Fruit fly (Drosophila melanogaster): ENCODE measurements around the gene CG14995.

CG14995 gene

DNA sequence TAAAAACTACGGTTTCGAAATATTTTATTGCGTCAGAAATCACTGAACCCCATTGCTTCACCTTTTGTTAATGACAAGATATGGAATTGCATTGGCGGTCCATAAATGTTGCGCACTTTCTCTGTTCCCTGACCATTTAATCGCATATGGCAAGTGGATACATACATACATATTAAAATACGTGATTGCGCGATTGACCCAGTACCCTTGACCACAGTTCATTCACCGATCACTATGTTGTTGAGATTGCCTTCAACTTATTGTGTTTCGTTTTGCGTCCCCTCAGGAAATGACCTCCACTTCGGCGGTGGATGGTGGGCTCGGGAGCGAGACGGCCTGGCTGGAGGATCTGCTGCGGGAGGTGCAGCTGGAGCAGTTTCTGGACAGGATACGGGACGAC is 7.2 kb upstream of the CG14995 start:
- no peak for TF ChIP-seq pan (optimal IDR thresholded peaks at IDR 0.05)
- TF ChIP-seq psq (optimal IDR thresholded peaks at IDR 0.05): no peak
- TF ChIP-seq CG8478 (optimal IDR thresholded peaks at IDR 0.05): no peak

DNA sequence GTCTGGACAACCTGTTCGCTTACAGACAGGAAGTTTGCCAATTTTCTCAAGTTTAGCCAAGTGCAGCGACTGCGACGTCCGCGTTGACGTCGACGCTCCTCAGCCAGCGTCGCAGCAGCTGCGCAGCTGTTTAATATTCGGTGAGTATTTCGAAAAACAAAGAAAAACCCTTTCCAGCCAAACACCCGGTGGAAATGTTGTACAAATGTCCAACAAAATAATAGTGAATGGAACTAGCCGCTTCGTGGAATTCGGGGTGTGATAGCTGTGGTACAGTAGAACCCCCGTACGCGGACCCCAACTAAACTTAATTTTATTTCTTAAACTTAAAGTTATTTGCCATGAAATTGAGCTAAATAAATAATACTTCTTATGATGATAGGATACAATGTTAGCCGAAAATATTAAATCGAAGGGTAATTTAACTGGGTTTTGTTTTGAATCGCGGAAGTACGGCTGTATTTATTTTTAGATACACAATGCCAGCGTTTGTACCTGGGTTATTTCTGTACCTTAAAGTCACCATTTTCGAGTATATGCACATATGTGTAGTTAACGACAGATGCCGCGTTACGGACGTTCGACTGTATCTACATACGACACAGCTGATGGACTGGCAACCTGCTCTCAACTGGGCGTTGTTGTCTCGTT is 5.9 kb upstream of the CG14995 start:
- TF ChIP-seq EcR (GFP tag; optimal IDR thresholded peaks at IDR 0.05) (no peak), CG8478 (optimal IDR thresholded peaks at IDR 0.05) (no peak), pan (optimal IDR thresholded peaks at IDR 0.05) (no peak), usp (GFP tag; optimal IDR thresholded peaks at IDR 0.05) (no peak), psq (optimal IDR thresholded peaks at IDR 0.05) (no peak), Dll (optimal IDR thresholded peaks at IDR 0.05) (no peak)

DNA sequence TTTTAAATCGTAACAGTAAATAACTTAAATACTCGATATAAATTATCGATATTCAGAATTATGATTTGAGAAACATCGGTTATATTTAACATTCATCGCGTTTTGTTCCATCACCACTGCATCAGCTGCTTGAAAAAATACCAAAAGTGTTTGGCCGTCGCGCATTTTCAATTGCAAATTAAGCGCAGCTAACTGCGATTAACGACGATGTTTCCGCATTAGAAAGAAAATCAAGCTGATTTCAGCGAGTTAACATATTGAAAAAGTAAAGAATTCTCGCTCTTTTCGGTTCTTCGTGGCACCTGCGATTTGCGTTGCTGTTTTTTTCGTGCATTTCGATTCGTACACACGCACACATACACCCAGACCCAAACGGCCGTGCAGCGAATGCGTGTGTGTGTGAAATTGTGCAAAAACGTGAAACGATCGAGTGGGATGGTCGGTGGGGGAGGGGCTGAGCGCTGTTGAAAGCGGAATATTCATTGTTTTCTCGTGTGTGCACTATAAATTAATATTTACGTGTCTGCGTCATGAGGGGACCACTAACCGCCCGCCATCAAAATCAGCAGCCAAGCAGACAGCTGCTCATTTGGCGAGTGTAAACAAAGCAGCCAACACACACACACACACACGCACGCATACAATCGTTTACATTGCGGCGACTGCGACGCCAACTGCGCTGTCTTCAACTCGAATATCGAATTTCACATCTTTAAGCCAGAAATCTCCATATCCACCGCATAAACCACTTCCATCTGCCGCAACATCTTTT is 5.2 kb upstream of the CG14995 start, which contains the start of gene Ack:
Gene Ack (plus strand): TSS at position 115 of the 772 bp plus-strand sequence.
- TF ChIP-seq usp (GFP tag; optimal IDR thresholded peaks at IDR 0.05): no peak
- TF ChIP-seq pan (optimal IDR thresholded peaks at IDR 0.05): no peak
- no peak for TF ChIP-seq psq (optimal IDR thresholded peaks at IDR 0.05)
- TF ChIP-seq EcR (GFP tag; optimal IDR thresholded peaks at IDR 0.05): no peak
- TF ChIP-seq CG8478 (optimal IDR thresholded peaks at IDR 0.05): peak; percentile 52
- no peak for TF ChIP-seq Dll (optimal IDR thresholded peaks at IDR 0.05)

dm6 chr3L:4107120-4107519 is 4.1 kb upstream of the CG14995 start:
- TF ChIP-seq psq (optimal IDR thresholded peaks at IDR 0.05) (no peak), usp (GFP tag; optimal IDR thresholded peaks at IDR 0.05) (no peak), CG8478 (optimal IDR thresholded peaks at IDR 0.05) (no peak), Dll (optimal IDR thresholded peaks at IDR 0.05) (no peak), pan (optimal IDR thresholded peaks at IDR 0.05) (no peak), EcR (GFP tag; optimal IDR thresholded peaks at IDR 0.05) (no peak)

dm6 chr3L:4103258-4104247 is 497 bp upstream of the CG14995 start, which contains the start of gene Fit1:
TSS of gene Fit1 (plus strand) at chr3L:4103564.
- TF ChIP-seq psq (optimal IDR thresholded peaks at IDR 0.05) (no peak), CG8478 (optimal IDR thresholded peaks at IDR 0.05) (no peak), usp (GFP tag; optimal IDR thresholded peaks at IDR 0.05) (no peak), EcR (GFP tag; optimal IDR thresholded peaks at IDR 0.05) (no peak), Dll (optimal IDR thresholded peaks at IDR 0.05) (no peak), pan (optimal IDR thresholded peaks at IDR 0.05) (no peak)

- TF ChIP-seq psq (optimal IDR thresholded peaks at IDR 0.05): no peak
- TF ChIP-seq EcR (GFP tag; optimal IDR thresholded peaks at IDR 0.05): peak in 1 of 2 experiments; percentile 29
- no peak for TF ChIP-seq Dll (optimal IDR thresholded peaks at IDR 0.05)
- TF ChIP-seq CG8478 (optimal IDR thresholded peaks at IDR 0.05): no peak
- TF ChIP-seq usp (GFP tag; optimal IDR thresholded peaks at IDR 0.05): no peak
- no peak for TF ChIP-seq pan (optimal IDR thresholded peaks at IDR 0.05)
Observed at dm6 chr3L:4099194-4099593, 3.9 kb downstream of the CG14995 start.

dm6 chr3L:4096546-4096945 is 6.5 kb downstream of the CG14995 start:
- no peak for TF ChIP-seq pan (optimal IDR thresholded peaks at IDR 0.05)
- no peak for TF ChIP-seq Dll (optimal IDR thresholded peaks at IDR 0.05)
- TF ChIP-seq EcR (GFP tag; optimal IDR thresholded peaks at IDR 0.05): no peak
- TF ChIP-seq psq (optimal IDR thresholded peaks at IDR 0.05): no peak
- TF ChIP-seq usp (GFP tag; optimal IDR thresholded peaks at IDR 0.05): no peak
- TF ChIP-seq CG8478 (optimal IDR thresholded peaks at IDR 0.05): no peak

- TF ChIP-seq Dll (optimal IDR thresholded peaks at IDR 0.05) (no peak), usp (GFP tag; optimal IDR thresholded peaks at IDR 0.05) (no peak), pan (optimal IDR thresholded peaks at IDR 0.05) (no peak), psq (optimal IDR thresholded peaks at IDR 0.05) (no peak), EcR (GFP tag; optimal IDR thresholded peaks at IDR 0.05) (no peak), CG8478 (optimal IDR thresholded peaks at IDR 0.05) (no peak)
Observed at dm6 chr3L:4092705-4093257, 10.3 kb downstream of the CG14995 start, which contains the start of gene CG14990. TSS of gene CG14990 (plus strand) at chr3L:4093207.

- TF ChIP-seq pan (optimal IDR thresholded peaks at IDR 0.05) (no peak), Dll (optimal IDR thresholded peaks at IDR 0.05) (no peak), CG8478 (optimal IDR thresholded peaks at IDR 0.05) (no peak), EcR (GFP tag; optimal IDR thresholded peaks at IDR 0.05) (no peak), psq (optimal IDR thresholded peaks at IDR 0.05) (no peak), usp (GFP tag; optimal IDR thresholded peaks at IDR 0.05) (no peak)
Observed at dm6 chr3L:4088694-4089190, 14.3 kb downstream of the CG14995 start, which contains the start of gene Gad1. TSS of gene Gad1 (minus strand) at chr3L:4088744.

DNA sequence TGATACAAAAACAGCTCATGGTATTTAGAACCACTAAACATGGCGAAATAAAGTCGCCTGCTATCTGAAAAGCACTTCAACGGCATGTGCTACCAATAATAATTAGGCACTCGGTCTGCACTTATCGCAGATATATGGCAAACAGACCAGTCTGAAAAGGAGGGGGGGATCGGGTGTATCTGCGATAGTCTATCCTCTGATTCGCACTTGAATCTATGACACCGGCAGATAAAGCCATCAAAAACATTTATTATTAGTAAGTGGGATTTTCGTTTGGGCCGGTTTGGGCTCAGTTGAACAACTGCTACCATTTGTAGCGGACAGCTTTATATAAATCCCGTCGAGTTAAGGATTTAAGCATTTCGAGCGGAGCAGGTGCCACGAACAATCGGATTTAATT is 15.8 kb downstream of the CG14995 start, which contains the start of gene CG14989:
Gene CG14989 (plus strand): TSS at position 301 of the 400 bp plus-strand sequence.
- TF ChIP-seq pan (optimal IDR thresholded peaks at IDR 0.05) (no peak), psq (optimal IDR thresholded peaks at IDR 0.05) (no peak), Dll (optimal IDR thresholded peaks at IDR 0.05) (no peak), usp (GFP tag; optimal IDR thresholded peaks at IDR 0.05) (no peak), CG8478 (optimal IDR thresholded peaks at IDR 0.05) (no peak)

DNA sequence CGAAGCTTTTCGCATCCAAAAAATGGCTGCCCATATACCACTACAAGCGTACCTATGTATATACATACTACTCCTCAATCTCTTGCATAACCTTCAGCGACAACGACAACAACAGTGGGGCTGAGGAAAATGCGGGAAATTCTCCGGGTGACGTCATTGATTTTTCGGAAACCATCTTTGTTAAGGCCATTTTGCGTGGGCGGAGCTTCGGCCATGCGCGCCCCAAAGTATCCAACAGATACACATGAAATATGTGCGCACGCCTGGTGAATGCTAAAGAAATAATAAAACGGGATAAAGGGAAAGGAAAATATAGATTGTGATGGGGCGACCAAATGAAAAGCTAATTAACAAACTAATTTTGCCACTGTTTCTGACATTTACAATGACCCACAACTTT is 17.2 kb downstream of the CG14995 start:
- TF ChIP-seq pan (optimal IDR thresholded peaks at IDR 0.05) (no peak), usp (GFP tag; optimal IDR thresholded peaks at IDR 0.05) (no peak), EcR (GFP tag; optimal IDR thresholded peaks at IDR 0.05) (no peak), psq (optimal IDR thresholded peaks at IDR 0.05) (no peak), Dll (optimal IDR thresholded peaks at IDR 0.05) (no peak), CG8478 (optimal IDR thresholded peaks at IDR 0.05) (no peak)

Data from whole organism.